Worm (Caenorhabditis elegans) whole organism, midembryonic: ENCODE measurements around the gene str-165.

Experiments used
- T22C8.4 ChIP-seq: fragments of 200-800 bp; sonication (Bioruptor generic); IDR thresholded peaks from 2 replicates; pipeline ENCODE4 v1.3.6; 2022; ENCODE audit warnings: missing genetic modification characterization, missing compliant biosample characterization
- cog-1 ChIP-seq: sonication (generic microtip); optimal IDR thresholded peaks from 2 replicates; lab custom pipeline; 2016; ENCODE audit warnings: missing genetic modification characterization, missing compliant biosample characterization
- flt-1 ChIP-seq: fragments of 200-800 bp; sonication (Bioruptor generic); IDR thresholded peaks from 2 replicates; pipeline ENCODE4 v1.3.6; 2022; ENCODE audit warnings: missing genetic modification characterization, missing compliant biosample characterization
- klf-2 ChIP-seq: fragments of 200-800 bp; sonication (Bioruptor generic); conservative IDR thresholded peaks from 2 replicates; pipeline ENCODE4 v1.3.6; 2022; ENCODE audit warnings: missing genetic modification reagents, missing genetic modification characterization, missing compliant biosample characterization
- med-1 ChIP-seq: sonication (generic microtip); optimal IDR thresholded peaks from 2 replicates; lab custom pipeline; 2017; ENCODE audit warnings: missing genetic modification characterization, mild to moderate bottlenecking, missing compliant biosample characterization, antibody characterized with exemption, missing genetic modification reagents; ENCODE audit not compliant: insufficient read depth
- ref-1 ChIP-seq: fragments of 200-800 bp; sonication (Bioruptor generic); conservative IDR thresholded peaks from 2 replicates; pipeline ENCODE4 v1.3.6; 2022; ENCODE audit warnings: missing genetic modification reagents, missing genetic modification characterization, missing compliant biosample characterization
- tab-1 ChIP-seq: fragments of 200-800 bp; sonication (Bioruptor generic); IDR thresholded peaks from 2 replicates; pipeline ENCODE4 v1.3.6; 2022; ENCODE audit warnings: missing genetic modification characterization, missing compliant biosample characterization
- ztf-23 ChIP-seq: fragments of 200-800 bp; sonication (Bioruptor generic); IDR thresholded peaks from 2 replicates; pipeline ENCODE4 v1.3.6; 2022; ENCODE audit warnings: missing genetic modification reagents, missing genetic modification characterization, missing compliant biosample characterization
- ztf-29 ChIP-seq: fragments of 200-800 bp; sonication (Bioruptor generic); IDR thresholded peaks from 2 replicates; pipeline ENCODE4 v1.3.6; 2022; ENCODE audit warnings: missing genetic modification reagents, missing genetic modification characterization, missing compliant biosample characterization

Gene str-165

ce11 chrV:13830813-13831212 lies at the start of gene str-165:
Gene str-165, plus strand, starts transcription at chrV:13831113.
- TF ChIP-seq tab-1 (GFP tag; lab: Robert Waterston, UW) (no peak), cog-1 (tag; lab: Kevin White, UChicago) (no peak), ref-1 (no peak), klf-2 (GFP tag; lab: Robert Waterston, UW) (no peak), T22C8.4 (GFP tag; lab: Robert Waterston, UW) (no peak), ztf-29 (GFP tag; lab: Robert Waterston, UW) (no peak), ztf-23 (GFP tag; lab: Robert Waterston, UW) (no peak), flt-1 (no peak), med-1 (no peak)

- TF ChIP-seq cog-1 (tag; lab: Kevin White, UChicago) (no peak), ref-1 (no peak), klf-2 (GFP tag; lab: Robert Waterston, UW) (no peak), med-1 (no peak), T22C8.4 (GFP tag; lab: Robert Waterston, UW) (no peak), ztf-23 (GFP tag; lab: Robert Waterston, UW) (no peak), ztf-29 (GFP tag; lab: Robert Waterston, UW) (no peak), tab-1 (GFP tag; lab: Robert Waterston, UW) (no peak), flt-1 (no peak)
These were observed 48.7 kb upstream of the str-165 start, which contains the start of gene decr-1.1 for ce11 chrV:13782190-13782589. Gene decr-1.1, plus strand, starts transcription at chrV:13782399.

DNA sequence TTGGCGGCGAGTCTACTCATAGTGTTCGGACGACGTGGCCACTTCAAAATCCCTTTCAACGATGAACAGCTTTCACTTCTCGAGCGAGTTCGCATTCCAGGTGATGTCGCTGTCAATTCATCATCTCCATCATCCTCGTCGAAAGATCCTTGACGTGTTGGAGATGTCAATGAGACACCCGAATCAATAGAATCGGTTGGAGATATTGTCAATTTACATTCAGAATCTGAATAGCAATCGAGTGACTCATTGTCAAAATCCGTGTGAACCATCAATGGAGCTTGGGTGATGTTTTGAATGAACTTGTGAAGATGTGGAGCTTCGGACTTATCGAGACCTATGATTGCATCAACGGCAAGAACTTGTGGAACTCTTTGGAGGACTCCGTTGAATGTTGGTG lies 45.1 kb upstream of the str-165 start:
- TF ChIP-seq ztf-23 (GFP tag; lab: Robert Waterston, UW) (no peak), tab-1 (GFP tag; lab: Robert Waterston, UW) (no peak), ztf-29 (GFP tag; lab: Robert Waterston, UW) (no peak), flt-1 (no peak), ref-1 (no peak), T22C8.4 (GFP tag; lab: Robert Waterston, UW) (no peak), cog-1 (tag; lab: Kevin White, UChicago) (no peak), klf-2 (GFP tag; lab: Robert Waterston, UW) (no peak), med-1 (no peak)

- no peak for TF ChIP-seq tab-1 (GFP tag; lab: Robert Waterston, UW)
- TF ChIP-seq ref-1: no peak
- TF ChIP-seq flt-1: no peak
- no peak for TF ChIP-seq med-1
These were observed 43.6 kb upstream of the str-165 start, which contains the start of the genes F53C11.4 and F53C11.5 for ce11 chrV:13787225-13787898. Gene F53C11.4, minus strand, starts transcription at chrV:13787352. Gene F53C11.5, plus strand, starts transcription at chrV:13787549.

DNA sequence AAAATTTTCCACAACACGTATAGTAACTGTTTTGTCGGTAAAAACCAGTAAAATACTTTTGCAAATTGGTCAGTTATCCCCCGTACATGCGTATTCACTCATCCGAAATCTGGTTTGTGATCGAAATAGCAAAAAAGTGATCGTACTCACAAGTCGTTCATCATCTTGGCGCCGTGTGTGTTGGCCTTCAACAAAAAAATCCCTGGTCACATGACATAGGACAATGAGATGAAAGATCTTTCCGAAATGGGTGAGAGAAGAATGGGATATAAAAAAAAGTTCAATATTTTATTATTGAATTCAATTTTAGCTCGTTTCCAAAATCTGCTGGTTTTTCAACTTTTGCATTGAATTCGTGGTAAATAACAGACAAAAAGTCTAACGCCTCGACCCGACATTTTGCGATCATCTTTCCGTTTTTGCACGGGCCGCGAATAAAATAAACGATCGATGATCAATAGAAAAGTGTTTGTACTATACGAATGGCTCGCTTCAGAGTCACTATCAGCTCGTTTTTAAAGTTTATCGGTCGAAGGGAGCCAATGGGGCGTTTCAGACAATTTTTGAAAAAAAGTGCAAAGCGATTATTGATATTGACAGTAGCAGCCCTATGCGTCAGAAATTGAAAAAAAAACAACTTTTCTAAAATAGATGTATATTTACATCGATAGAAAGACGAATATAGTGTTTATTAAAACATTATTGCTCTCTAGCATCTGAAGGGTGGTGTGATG lies 42.8 kb upstream of the str-165 start:
- TF ChIP-seq klf-2 (GFP tag; lab: Robert Waterston, UW) (no peak), tab-1 (GFP tag; lab: Robert Waterston, UW) (no peak), flt-1 (no peak), T22C8.4 (GFP tag; lab: Robert Waterston, UW) (no peak), ztf-23 (GFP tag; lab: Robert Waterston, UW) (no peak)

DNA sequence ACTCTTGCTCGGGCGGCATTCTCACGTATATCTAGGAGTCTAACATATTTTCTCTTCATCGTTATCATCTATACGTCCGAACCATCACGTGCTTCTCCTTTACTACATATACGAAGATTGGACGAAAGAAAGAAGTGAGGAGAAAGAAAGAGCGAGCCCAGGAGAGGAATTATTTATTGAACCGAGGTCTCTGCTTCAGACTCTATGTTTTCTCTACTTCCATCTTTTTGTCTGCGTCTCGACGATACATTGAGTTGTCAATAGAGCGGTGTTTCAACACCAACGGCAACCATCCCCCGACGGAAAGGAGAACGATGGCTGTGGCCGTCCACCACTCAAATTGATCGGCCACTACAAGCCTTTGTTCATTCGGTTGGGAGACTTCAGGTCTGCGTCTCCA lies 41.6 kb upstream of the str-165 start:
- TF ChIP-seq flt-1 (peak; percentile 73), ztf-23 (GFP tag; lab: Robert Waterston, UW) (0 out of 2 replicates have a peak, but pooled peaks have one; percentile 26), cog-1 (tag; lab: Kevin White, UChicago) (peak; percentile 82), T22C8.4 (GFP tag; lab: Robert Waterston, UW) (peak; percentile 55; the same call in 1 of the 2 replicates), med-1 (no peak)

DNA sequence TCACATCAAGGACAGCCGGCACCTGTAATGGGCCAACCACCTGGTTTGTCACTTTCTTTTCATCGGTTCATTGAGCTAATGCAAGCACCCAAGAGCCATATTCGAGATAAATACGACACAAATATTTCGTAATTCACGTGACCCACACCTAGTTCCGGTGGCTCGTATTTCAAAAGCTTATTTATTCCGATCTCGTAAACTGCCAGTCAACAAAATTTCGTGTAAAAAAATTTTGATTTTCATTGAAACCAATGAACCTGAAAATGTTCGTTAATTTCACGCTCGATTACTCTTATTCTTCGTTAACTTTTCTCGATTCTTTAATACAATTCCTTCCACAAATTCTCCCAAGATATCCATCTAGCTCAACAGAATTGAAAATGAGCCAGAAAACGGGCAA lies 40.8 kb upstream of the str-165 start:
- no peak for TF ChIP-seq ref-1
- TF ChIP-seq flt-1: no peak
- no peak for TF ChIP-seq cog-1 (tag; lab: Kevin White, UChicago)
- TF ChIP-seq T22C8.4 (GFP tag; lab: Robert Waterston, UW): no peak
- TF ChIP-seq tab-1 (GFP tag; lab: Robert Waterston, UW): no peak
- no peak for TF ChIP-seq med-1
- no peak for TF ChIP-seq ztf-23 (GFP tag; lab: Robert Waterston, UW)
- no peak for TF ChIP-seq klf-2 (GFP tag; lab: Robert Waterston, UW)
- no peak for TF ChIP-seq ztf-29 (GFP tag; lab: Robert Waterston, UW)

DNA sequence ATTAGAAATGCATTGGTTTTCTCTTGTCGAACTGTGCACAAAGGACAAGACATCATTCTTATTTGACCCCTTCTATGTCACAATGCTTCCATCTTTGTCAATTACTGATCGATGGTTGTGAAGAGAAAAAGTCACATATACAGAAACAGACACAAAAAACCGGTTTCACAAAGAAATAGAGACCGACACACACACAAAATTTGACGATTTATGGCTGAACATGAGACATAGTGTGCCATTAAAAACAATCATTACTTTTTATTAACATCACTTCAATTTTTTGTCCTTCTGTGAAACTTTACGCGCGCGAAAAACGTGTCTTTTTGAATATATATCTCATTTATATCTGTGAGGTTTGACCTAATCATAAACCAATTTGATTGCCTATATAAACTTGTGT lies 40.4 kb upstream of the str-165 start:
- no peak for TF ChIP-seq ztf-29 (GFP tag; lab: Robert Waterston, UW)
- no peak for TF ChIP-seq T22C8.4 (GFP tag; lab: Robert Waterston, UW)
- TF ChIP-seq flt-1: no peak
- TF ChIP-seq klf-2 (GFP tag; lab: Robert Waterston, UW): no peak
- no peak for TF ChIP-seq cog-1 (tag; lab: Kevin White, UChicago)
- no peak for TF ChIP-seq tab-1 (GFP tag; lab: Robert Waterston, UW)

DNA sequence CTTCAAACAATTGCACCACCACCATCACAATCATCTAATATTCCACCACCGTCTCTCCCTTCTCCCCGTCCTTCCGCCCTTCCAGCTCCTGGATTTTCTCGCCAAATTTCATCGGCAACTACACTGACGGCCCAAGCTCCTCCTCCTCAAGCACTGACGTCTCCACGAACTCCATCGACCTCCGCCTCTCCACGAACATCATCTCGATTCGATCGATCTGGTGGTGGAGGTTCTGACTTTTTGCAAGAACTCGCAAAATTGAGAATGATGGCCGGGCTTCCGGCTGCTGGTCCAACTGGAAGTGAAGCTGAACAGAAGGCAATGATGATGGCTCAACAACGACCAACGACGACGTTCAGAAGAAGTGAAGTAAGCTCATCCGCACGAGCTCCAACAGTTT lies 36.9 kb upstream of the str-165 start:
- TF ChIP-seq ref-1 (no peak), ztf-29 (GFP tag; lab: Robert Waterston, UW) (no peak), cog-1 (tag; lab: Kevin White, UChicago) (no peak), tab-1 (GFP tag; lab: Robert Waterston, UW) (no peak), med-1 (no peak)

ce11 chrV:13796246-13796776 lies 34.6 kb upstream of the str-165 start, which contains the start of gene twk-32:
Gene twk-32, plus strand, starts transcription at chrV:13796641.
- TF ChIP-seq ref-1: no peak
- no peak for TF ChIP-seq klf-2 (GFP tag; lab: Robert Waterston, UW)
- no peak for TF ChIP-seq flt-1
- no peak for TF ChIP-seq T22C8.4 (GFP tag; lab: Robert Waterston, UW)
- no peak for TF ChIP-seq ztf-29 (GFP tag; lab: Robert Waterston, UW)
- no peak for TF ChIP-seq cog-1 (tag; lab: Kevin White, UChicago)
- no peak for TF ChIP-seq med-1
- no peak for TF ChIP-seq ztf-23 (GFP tag; lab: Robert Waterston, UW)
- TF ChIP-seq tab-1 (GFP tag; lab: Robert Waterston, UW): no peak
